Fruit fly (Drosophila melanogaster): ENCODE measurements around the gene sd.

The sd gene

DNA sequence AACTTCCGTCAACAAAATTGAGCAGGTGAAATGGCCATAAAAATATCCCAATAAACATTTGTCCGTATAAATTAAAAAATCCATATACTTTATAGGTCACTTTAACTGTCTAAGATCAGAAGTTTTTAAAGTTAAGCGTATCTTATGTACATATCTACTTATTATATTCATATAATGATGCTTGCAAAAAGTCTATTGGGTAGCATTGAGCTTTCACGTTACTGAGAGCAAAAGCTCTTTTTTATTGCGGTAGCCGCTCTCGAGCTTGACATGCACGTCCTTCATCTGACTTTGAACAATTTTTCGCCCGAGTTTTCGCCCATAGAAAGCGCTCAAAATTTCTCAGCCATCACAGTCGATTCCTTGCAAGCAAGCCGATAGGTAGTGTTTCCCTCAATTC lies 63.7 kb downstream of the sd start, which contains the start of gene Gapdh2 (continued):
- TF ChIP-seq sisA (GFP tag; IDR thresholded peaks at IDR 0.05) = peak; percentile 96
- TF ChIP-seq CG11560 (tag; IDR thresholded peaks at IDR 0.05) = no peak; the same call in 1 of the 3 replicates
- TF ChIP-seq CG17385 (GFP tag; optimal IDR thresholded peaks at IDR 0.05) = peak; percentile 100
- peak; percentile 98 for TF ChIP-seq pho (GFP tag; optimal IDR thresholded peaks at IDR 0.05)
- peak; percentile 99 for TF ChIP-seq CG3847 (GFP tag; IDR thresholded peaks at IDR 0.05)
- TF ChIP-seq CG42726 (GFP tag; IDR thresholded peaks at IDR 0.05; ENCODE audit: partially characterized antibody) = no peak
- no peak for TF ChIP-seq Hr39 (optimal IDR thresholded peaks at IDR 0.05)
- peak; percentile 38 for TF ChIP-seq BEAF-32 (GFP tag; optimal IDR thresholded peaks at IDR 0.05)
- peak; percentile 98 for TF ChIP-seq Aef1 (GFP tag; IDR thresholded peaks at IDR 0.05)
- peak; percentile 98 for TF ChIP-seq vfl (GFP tag; optimal IDR thresholded peaks at IDR 0.05)
- peak; percentile 99 for TF ChIP-seq cwo (GFP tag; optimal IDR thresholded peaks at IDR 0.05)
- TF ChIP-seq CG3726 (GFP tag; IDR thresholded peaks at IDR 0.05) = peak; percentile 97; the same call in 1 of the 3 replicates
- no peak for TF ChIP-seq lov (optimal IDR thresholded peaks at IDR 0.05)
- peak; percentile 98; the same call in 2 of the 3 replicates for TF ChIP-seq lov (GFP tag; IDR thresholded peaks at IDR 0.05)
- TF ChIP-seq CG10267 (tag; optimal IDR thresholded peaks at IDR 0.05) = peak; percentile 98
- TF ChIP-seq CG17829 (tag; optimal IDR thresholded peaks at IDR 0.05) = peak; percentile 99
- no peak for TF ChIP-seq Tbp (GFP tag; optimal IDR thresholded peaks at IDR 0.05)
- TF ChIP-seq pfk (GFP tag; optimal IDR thresholded peaks at IDR 0.05) = peak; percentile 88
- TF ChIP-seq CG5245 (GFP tag; optimal IDR thresholded peaks at IDR 0.05) = peak; percentile 98
- peak; percentile 93 for TF ChIP-seq pum (GFP tag; optimal IDR thresholded peaks at IDR 0.05)
- peak; percentile 95 for TF ChIP-seq CG16863 (GFP tag; optimal IDR thresholded peaks at IDR 0.05)
- peak; percentile 96 for TF ChIP-seq CG33213 (GFP tag; optimal IDR thresholded peaks at IDR 0.05)
- TF ChIP-seq Blimp-1 (GFP tag; optimal IDR thresholded peaks at IDR 0.05) = peak; percentile 99
- peak; percentile 92 for TF ChIP-seq E2f2 (GFP tag; IDR thresholded peaks at IDR 0.05)
- TF ChIP-seq Ptx1 (GFP tag; IDR thresholded peaks at IDR 0.05) = peak; percentile 98
- peak; percentile 92 for TF ChIP-seq CG9609 (GFP tag; optimal IDR thresholded peaks at IDR 0.05)
- TF ChIP-seq CG3281 (GFP tag; optimal IDR thresholded peaks at IDR 0.05) = peak; percentile 100
- peak; percentile 99 for TF ChIP-seq CG2120 (GFP tag; optimal IDR thresholded peaks at IDR 0.05)
- TF ChIP-seq NC2β (GFP tag; optimal IDR thresholded peaks at IDR 0.05) = peak; percentile 94
- TF ChIP-seq CG5953 (GFP tag; IDR thresholded peaks at IDR 0.05) = peak; percentile 99
- TF ChIP-seq run (tag; optimal IDR thresholded peaks at IDR 0.05) = peak; percentile 100
- TF ChIP-seq CG34224 (GFP tag; IDR thresholded peaks at IDR 0.05; ENCODE audit: partially characterized antibody) = no peak
- peak; percentile 100 for TF ChIP-seq salm (tag; optimal IDR thresholded peaks at IDR 0.05)
- peak; percentile 84 for TF ChIP-seq CG15073 (GFP tag; optimal IDR thresholded peaks at IDR 0.05)
- 0 out of 4 replicates have a peak, but pooled peaks have one; percentile 46 for TF ChIP-seq chinmo (GFP tag; IDR thresholded peaks at IDR 0.05; ENCODE audit: partially characterized antibody)
- TF ChIP-seq Mad (GFP tag; optimal IDR thresholded peaks at IDR 0.05) = peak; percentile 97
- TF ChIP-seq ro (GFP tag; IDR thresholded peaks at IDR 0.05) = no peak; the same call in 1 of the 2 replicates
- TF ChIP-seq CG17568 (GFP tag; optimal IDR thresholded peaks at IDR 0.05) = peak; percentile 99
- peak; percentile 99 for TF ChIP-seq esg (GFP tag; conservative IDR thresholded peaks at IDR 0.05)
- TF ChIP-seq CG10147 (GFP tag; optimal IDR thresholded peaks at IDR 0.05) = peak; percentile 100
- TF ChIP-seq ranshi (GFP tag; IDR thresholded peaks at IDR 0.05) = peak; percentile 99
- peak; percentile 98 for TF ChIP-seq Hey (tag; optimal IDR thresholded peaks at IDR 0.05)
- TF ChIP-seq her (GFP tag; optimal IDR thresholded peaks at IDR 0.05) = peak; percentile 94
- peak; percentile 98 for TF ChIP-seq CG4820 (GFP tag; optimal IDR thresholded peaks at IDR 0.05)
- peak; percentile 90 for TF ChIP-seq CG8089 (GFP tag; optimal IDR thresholded peaks at IDR 0.05)
- peak; percentile 99 for TF ChIP-seq CG12769 (tag; optimal IDR thresholded peaks at IDR 0.05)
- peak; percentile 96 for TF ChIP-seq maf-S (GFP tag; optimal IDR thresholded peaks at IDR 0.05)
- peak; percentile 95 for TF ChIP-seq GATAe (GFP tag; conservative IDR thresholded peaks at IDR 0.05)
- peak; percentile 94 for TF ChIP-seq CG7271 (tag; optimal IDR thresholded peaks at IDR 0.05)
- TF ChIP-seq CG17328 (GFP tag; IDR thresholded peaks at IDR 0.05) = peak; percentile 99
- peak; percentile 99 for TF ChIP-seq Oaz (GFP tag; IDR thresholded peaks at IDR 0.05)
- no peak for TF ChIP-seq CG16813 (GFP tag; IDR thresholded peaks at IDR 0.05; ENCODE audit: partially characterized antibody)
